Worm (Caenorhabditis elegans) whole organism, L4 larva: ENCODE results near the gene K01A6.4.

Experiments used
- D1046.2 ChIP-seq: fragments of 200-800 bp; sonication (Bioruptor generic); IDR thresholded peaks from 2 replicates; pipeline ENCODE4 v1.3.6; 2022; ENCODE audit warnings: missing genetic modification characterization, missing compliant biosample characterization
- R02D3.7 ChIP-seq: fragments of 150-350 bp; sonication (generic microtip); optimal IDR thresholded peaks from 3 replicates; lab custom pipeline; 2014; ENCODE audit warnings: missing biosample characterization, missing genetic modification characterization
- Y105C5A.15 ChIP-seq: fragments of 200-800 bp; sonication (Bioruptor generic); IDR thresholded peaks from 2 replicates; pipeline ENCODE4 v1.3.6; 2022; ENCODE audit warnings: missing genetic modification characterization, missing compliant biosample characterization
- Y48G9A.11 ChIP-seq: fragments of 200-800 bp; sonication (Bioruptor generic); IDR thresholded peaks from 2 replicates; pipeline ENCODE4 v1.3.6; 2022; ENCODE audit warnings: missing genetic modification reagents, missing genetic modification characterization, missing compliant biosample characterization
- aha-1 ChIP-seq: fragments of 150-350 bp; peaks from one replicate; lab custom pipeline; 2014; ENCODE audit warnings: missing biosample characterization, missing genetic modification characterization
- ama-1 ChIP-seq: fragments of 150-350 bp; optimal IDR thresholded peaks from 2 replicates; lab custom pipeline; 2014; ENCODE audit warnings: inconsistent platforms, mixed read lengths
- arid-1 ChIP-seq: fragments of 200-800 bp; sonication (Bioruptor generic); conservative IDR thresholded peaks from 2 replicates; pipeline ENCODE4 v1.3.6; 2022; ENCODE audit warnings: missing genetic modification reagents, missing genetic modification characterization, missing compliant biosample characterization
- ceh-20 ChIP-seq: fragments of 200-800 bp; sonication (Bioruptor generic); IDR thresholded peaks from 2 replicates; pipeline ENCODE4 v1.3.6; 2022; ENCODE audit warnings: missing genetic modification reagents, missing genetic modification characterization, missing compliant biosample characterization
- daf-12 ChIP-seq: fragments of 150-350 bp; optimal IDR thresholded peaks from 2 replicates; lab custom pipeline; 2014; ENCODE audit warnings: missing biosample characterization, missing genetic modification reagents, missing genetic modification characterization
- daf-16 ChIP-seq, 3 experiments: sonication (generic microtip); optimal IDR thresholded peaks; 2 replicates each; lab custom pipeline; 2016 to 2017; ENCODE audit warnings: missing genetic modification characterization in 3 of 3, missing genetic modification reagents in 3 of 3, mild to moderate bottlenecking in 2 of 3, missing compliant biosample characterization in 2 of 3, missing biosample characterization in 1 of 3, moderate library complexity in 1 of 3
- duxl-1 ChIP-seq: sonication (generic microtip); optimal IDR thresholded peaks from 2 replicates; lab custom pipeline; 2016; ENCODE audit warnings: mild to moderate bottlenecking, missing genetic modification characterization, moderate library complexity, missing compliant biosample characterization; ENCODE audit not compliant: poor library complexity
- egl-27 ChIP-seq: sonication (generic microtip); optimal IDR thresholded peaks from 3 replicates; lab custom pipeline; 2017; ENCODE audit warnings: missing biosample characterization, missing genetic modification reagents, missing genetic modification characterization
- gei-8 ChIP-seq: fragments of 200-800 bp; sonication (Bioruptor generic); optimal IDR thresholded peaks from 2 replicates; lab custom pipeline; 2018; ENCODE audit warnings: mild to moderate bottlenecking, missing genetic modification characterization, missing compliant biosample characterization
- hif-1 ChIP-seq, 2 experiments: sonication (generic microtip); optimal IDR thresholded peaks; 2 replicates each; lab custom pipeline; 2016 to 2017; ENCODE audit warnings: missing compliant biosample characterization in 2 of 2, missing genetic modification characterization in 2 of 2, missing genetic modification reagents in 2 of 2, missing genotype in 2 of 2, mild to moderate bottlenecking in 1 of 2
- hlh-11 ChIP-seq: fragments of 200-800 bp; sonication (Bioruptor generic); optimal IDR thresholded peaks from 2 replicates; lab custom pipeline; 2018; ENCODE audit warnings: mild to moderate bottlenecking, missing genetic modification characterization, missing compliant biosample characterization
- hlh-30 ChIP-seq: sonication (generic microtip); optimal IDR thresholded peaks from 2 replicates; lab custom pipeline; 2017; ENCODE audit warnings: antibody characterized with exemption, mild to moderate bottlenecking, missing genetic modification characterization, missing compliant biosample characterization; ENCODE audit not compliant: insufficient read depth
- lim-7 ChIP-seq: fragments of 200-800 bp; sonication (Bioruptor generic); IDR thresholded peaks from 2 replicates; pipeline ENCODE4 v1.3.6; 2022; ENCODE audit warnings: missing genetic modification characterization, missing compliant biosample characterization
- lin-13 ChIP-seq: fragments of 150-350 bp; optimal IDR thresholded peaks from 2 replicates; lab custom pipeline; 2014; ENCODE audit warnings: missing biosample characterization, missing genetic modification reagents, missing genetic modification characterization
- madf-5 ChIP-seq, 2 experiments: fragments of 200-800 bp; sonication (Bioruptor generic); IDR thresholded peaks; 2 replicates each; pipeline ENCODE4 v1.3.6; 2022; ENCODE audit warnings: missing compliant biosample characterization in 2 of 2, missing genetic modification characterization in 2 of 2
- nhr-11 ChIP-seq: fragments of 150-350 bp; optimal IDR thresholded peaks from 2 replicates; lab custom pipeline; 2014; ENCODE audit warnings: missing biosample characterization, missing genetic modification characterization
- nhr-111 ChIP-seq: fragments of 200-800 bp; sonication (Bioruptor generic); optimal IDR thresholded peaks from 2 replicates; lab custom pipeline; 2018; ENCODE audit warnings: mild to moderate bottlenecking, missing genetic modification characterization, missing compliant biosample characterization
- nhr-28 ChIP-seq: fragments of 150-350 bp; optimal IDR thresholded peaks from 2 replicates; lab custom pipeline; 2014; ENCODE audit warnings: missing biosample characterization, missing genetic modification characterization
- nhr-41 ChIP-seq: fragments of 200-800 bp; sonication (Bioruptor generic); IDR thresholded peaks from 2 replicates; pipeline ENCODE4 v1.3.6; 2022; ENCODE audit warnings: missing genetic modification reagents, missing genetic modification characterization, missing compliant biosample characterization
- nhr-76 ChIP-seq: fragments of 150-350 bp; optimal IDR thresholded peaks from 2 replicates; lab custom pipeline; 2014; ENCODE audit warnings: missing biosample characterization, missing genetic modification characterization
- pha-4 ChIP-seq, 2 experiments: fragments of 150-350 bp in 1 of 2; fragments of 200-800 bp in 1 of 2; sonication (Bioruptor generic) in 1 of 2; IDR thresholded peaks in 1 of 2; optimal IDR thresholded peaks in 1 of 2; 2 replicates each; pipeline versions ENCODE4 v1.3.6 to Lab custom; 2014 to 2022; ENCODE audit warnings: missing genetic modification characterization in 2 of 2, missing genetic modification reagents in 2 of 2, missing biosample characterization in 1 of 2, missing compliant biosample characterization in 1 of 2
- php-3 ChIP-seq: fragments of 200-800 bp; sonication (Bioruptor generic); IDR thresholded peaks from 2 replicates; pipeline ENCODE4 v1.3.6; 2022; ENCODE audit warnings: missing genetic modification reagents, missing genetic modification characterization, missing compliant biosample characterization
- pqm-1 ChIP-seq: sonication (generic microtip); optimal IDR thresholded peaks from 2 replicates; lab custom pipeline; 2017; ENCODE audit warnings: missing biosample characterization, missing genetic modification characterization
- sdz-12 ChIP-seq: fragments of 200-800 bp; sonication (Bioruptor generic); optimal IDR thresholded peaks from 2 replicates; lab custom pipeline; 2018; ENCODE audit warnings: mild to moderate bottlenecking, missing genetic modification characterization, missing compliant biosample characterization
- set-16 ChIP-seq: fragments of 200-800 bp; sonication (Bioruptor generic); IDR thresholded peaks from 2 replicates; pipeline ENCODE4 v1.3.6; 2022; ENCODE audit warnings: missing genetic modification reagents, missing genetic modification characterization, missing compliant biosample characterization
- skn-1 ChIP-seq: fragments of 150-350 bp; optimal IDR thresholded peaks from 2 replicates; lab custom pipeline; 2014; ENCODE audit warnings: missing biosample characterization, missing genetic modification characterization
- spr-3 ChIP-seq: fragments of 200-800 bp; sonication (Bioruptor generic); optimal IDR thresholded peaks from 2 replicates; lab custom pipeline; 2018; ENCODE audit warnings: mild to moderate bottlenecking, missing genetic modification characterization, missing compliant biosample characterization
- unc-39 ChIP-seq: sonication (generic microtip); optimal IDR thresholded peaks from 2 replicates; lab custom pipeline; 2017; ENCODE audit warnings: missing biosample characterization, missing genetic modification characterization
- unc-62 ChIP-seq, 3 experiments: fragments of 150-350 bp in 1 of 3; sonication (generic microtip); optimal IDR thresholded peaks in 2 of 3; peaks in 1 of 3; 1 replicate in 1 of 3; 2 replicates in 2 of 3; lab custom pipeline; 2014 to 2017; ENCODE audit warnings: missing biosample characterization in 3 of 3, missing genetic modification characterization in 3 of 3, missing genetic modification reagents in 3 of 3, missing genotype in 1 of 3
- vab-7 ChIP-seq: fragments of 200-800 bp; sonication (Bioruptor generic); IDR thresholded peaks from 2 replicates; pipeline ENCODE4 v1.3.6; 2022; ENCODE audit warnings: missing genetic modification reagents, missing genetic modification characterization, missing compliant biosample characterization
- zag-1 ChIP-seq: fragments of 150-350 bp; optimal IDR thresholded peaks from 2 replicates; lab custom pipeline; 2014; ENCODE audit warnings: missing biosample characterization, missing genetic modification characterization
- zfp-2 ChIP-seq: sonication (generic microtip); optimal IDR thresholded peaks from 2 replicates; lab custom pipeline; 2016; ENCODE audit warnings: mild to moderate bottlenecking, missing genetic modification characterization, missing compliant biosample characterization
- zfp-3 ChIP-seq: fragments of 200-800 bp; sonication (Bioruptor generic); conservative IDR thresholded peaks from 2 replicates; pipeline ENCODE4 v1.3.6; 2022; ENCODE audit warnings: missing genetic modification reagents, missing genetic modification characterization, missing compliant biosample characterization

The K01A6.4 gene

ce11 chrIV:11759852-11760251 is 19.7 kb upstream of the K01A6.4 start:
- no peak for TF ChIP-seq zfp-3 (GFP tag; lab: Robert Waterston, UW)
- TF ChIP-seq set-16 (GFP tag; lab: Robert Waterston, UW): no peak
- no peak for TF ChIP-seq ceh-20 (GFP tag; lab: Robert Waterston, UW)
- TF ChIP-seq nhr-11 (tag; lab: Kevin White, UChicago): peak; percentile 26
- no peak for TF ChIP-seq ama-1 (lab: Kevin White, UChicago)
- TF ChIP-seq zag-1 (tag; lab: Kevin White, UChicago): no peak
- no peak for TF ChIP-seq lin-13 (GFP tag; lab: Kevin White, UChicago)

ce11 chrIV:11755907-11756306 is 15.8 kb upstream of the K01A6.4 start, which contains the start of gene T12A7.9:
Gene T12A7.9, minus strand, starts transcription at chrIV:11756007.
- no peak for TF ChIP-seq R02D3.7 (tag; lab: Kevin White, UChicago)
- 0 out of 2 replicates have a peak, but pooled peaks have one; percentile 8 for TF ChIP-seq pha-4 (GFP tag; IDR thresholded peaks at IDR 0.05; lab: Robert Waterston, UW)
- no peak for TF ChIP-seq pha-4 (tag; optimal IDR thresholded peaks at IDR 0.05; lab: Kevin White, UChicago)
- peak; percentile 7 for TF ChIP-seq nhr-111 (GFP tag; lab: Kevin White, UChicago)
- no peak for TF ChIP-seq php-3
- TF ChIP-seq, all 104 proteins: peak for 2

ce11 chrIV:11755003-11755402 is 14.9 kb upstream of the K01A6.4 start, which contains the start of gene T12A7.10:
Gene T12A7.10, minus strand, starts transcription at chrIV:11755103.
- TF ChIP-seq gei-8 (GFP tag; lab: Kevin White, UChicago) (no peak), aha-1 (peak; percentile 56)

- TF ChIP-seq Y48G9A.11 (no peak), egl-27 (tag; lab: Kevin White, UChicago) (no peak), Y105C5A.15 (GFP tag; lab: Robert Waterston, UW) (no peak), daf-16 (GFP tag; optimal IDR thresholded peaks at IDR 0.05; lab: Kevin White, UChicago) (no peak), daf-16 (tag; optimal IDR thresholded peaks at IDR 0.05; lab: Kevin White, UChicago) (no peak), daf-12 (tag; lab: Kevin White, UChicago) (no peak)
Observed at ce11 chrIV:11754328-11754727, 14.2 kb upstream of the K01A6.4 start, which contains the start of gene scl-18. Gene scl-18, minus strand, starts transcription at chrIV:11754428.

ce11 chrIV:11748852-11749251 is 8.7 kb upstream of the K01A6.4 start, which contains the start of gene T12A7.6:
Gene T12A7.6, plus strand, starts transcription at chrIV:11749220.
- TF ChIP-seq daf-16 (GFP tag; optimal IDR thresholded peaks at IDR 0.05; lab: Kevin White, UChicago) (peak in 1 of 2 experiments; percentile 5), daf-16 (tag; optimal IDR thresholded peaks at IDR 0.05; lab: Kevin White, UChicago) (no peak), nhr-41 (GFP tag; lab: Robert Waterston, UW) (no peak), nhr-28 (tag; lab: Kevin White, UChicago) (peak; percentile 6), unc-39 (tag; lab: Kevin White, UChicago) (no peak), madf-5 (GFP tag; IDR thresholded peaks at IDR 0.05; lab: Robert Waterston, UW) (no peak), hlh-11 (peak; percentile 32), duxl-1 (tag; lab: Kevin White, UChicago) (no peak), lim-7 (GFP tag; lab: Robert Waterston, UW) (no peak), arid-1 (GFP tag; lab: Robert Waterston, UW) (no peak), sdz-12 (GFP tag; lab: Kevin White, UChicago) (no peak), hif-1 (tag; optimal IDR thresholded peaks at IDR 0.05; lab: Kevin White, UChicago) (peak in 1 of 2 experiments; percentile 5), egl-27 (tag; lab: Kevin White, UChicago) (no peak), zfp-2 (no peak), spr-3 (GFP tag; lab: Kevin White, UChicago) (no peak), pha-4 (GFP tag; IDR thresholded peaks at IDR 0.05; lab: Robert Waterston, UW) (no peak), pha-4 (tag; optimal IDR thresholded peaks at IDR 0.05; lab: Kevin White, UChicago) (no peak), daf-12 (tag; lab: Kevin White, UChicago) (no peak), zag-1 (tag; lab: Kevin White, UChicago) (no peak), skn-1 (tag; lab: Kevin White, UChicago) (no peak), hlh-30 (tag; lab: Kevin White, UChicago) (peak; percentile 3), nhr-11 (tag; lab: Kevin White, UChicago) (peak; percentile 92), D1046.2 (GFP tag; lab: Robert Waterston, UW) (no peak), pqm-1 (tag; lab: Kevin White, UChicago) (no peak), unc-62 (GFP tag; optimal IDR thresholded peaks at IDR 0.05 in 1 of 2; lab: Kevin White, UChicago) (peak in 1 of 2 experiments; percentile 57), unc-62 (tag; optimal IDR thresholded peaks at IDR 0.05; lab: Kevin White, UChicago) (no peak), php-3 (no peak), vab-7 (GFP tag; lab: Robert Waterston, UW) (no peak), nhr-76 (tag; lab: Kevin White, UChicago) (no peak)
